Fruit fly (Drosophila melanogaster): Measurements from ENCODE around the gene CG42762.

Gene CG42762

DNA sequence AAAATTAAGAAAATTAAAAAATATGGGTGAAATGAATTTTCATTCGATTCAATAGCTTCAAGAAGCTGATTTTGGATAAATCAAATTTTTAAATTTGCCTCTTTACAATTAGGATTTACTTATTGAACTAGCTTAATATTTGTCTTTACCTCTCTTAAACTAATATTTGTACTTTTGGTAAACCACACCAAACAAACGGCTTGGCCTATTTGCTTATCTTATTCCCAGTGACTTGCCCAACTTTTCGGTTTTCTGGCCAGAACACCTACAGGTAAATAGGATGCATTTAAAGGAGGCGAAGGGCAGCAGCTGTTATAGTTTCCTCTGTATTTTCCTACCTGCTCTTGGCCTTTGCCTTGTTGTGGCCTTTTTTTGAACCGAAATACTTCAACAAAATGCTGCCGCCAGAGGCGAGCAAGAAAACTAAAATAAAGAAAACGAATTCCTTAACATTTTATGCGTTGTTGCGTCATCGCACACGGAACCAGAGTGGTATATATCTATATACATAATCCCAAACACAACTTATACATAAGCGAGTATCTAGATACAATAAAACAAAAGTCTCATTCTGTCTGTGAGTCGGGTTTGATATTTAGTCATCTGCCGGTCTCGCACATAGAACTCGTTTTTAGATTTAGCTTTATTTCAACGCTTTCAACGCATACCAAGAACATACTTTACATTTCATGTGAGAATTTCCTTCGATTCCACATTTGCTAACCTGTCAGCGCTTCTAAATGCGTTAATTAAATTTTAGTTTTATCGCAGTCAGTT lies 22.1 kb upstream of the CG42762 start:
- no peak for TF ChIP-seq kah (GFP tag; optimal IDR thresholded peaks at IDR 0.05)
- TF ChIP-seq Hey (tag; optimal IDR thresholded peaks at IDR 0.05), result no peak
- no peak for TF ChIP-seq CrebB (tag; optimal IDR thresholded peaks at IDR 0.05)
- TF ChIP-seq disco-r (GFP tag; optimal IDR thresholded peaks at IDR 0.05), result no peak
- TF ChIP-seq wek (GFP tag; optimal IDR thresholded peaks at IDR 0.05), result no peak
- TF ChIP-seq toy (GFP tag; IDR thresholded peaks at IDR 0.05), result no peak
- TF ChIP-seq CG1647 (GFP tag; optimal IDR thresholded peaks at IDR 0.05), result no peak
- no peak for TF ChIP-seq dmrt99B (tag; optimal IDR thresholded peaks at IDR 0.05)
- TF ChIP-seq CG6813 (GFP tag; optimal IDR thresholded peaks at IDR 0.05), result peak; percentile 57
- TF ChIP-seq cwo (GFP tag; optimal IDR thresholded peaks at IDR 0.05), result no peak
- TF ChIP-seq nau (GFP tag; optimal IDR thresholded peaks at IDR 0.05), result peak; percentile 10
- no peak for TF ChIP-seq CG10366 (GFP tag; IDR thresholded peaks at IDR 0.05)
- no peak for TF ChIP-seq ATbp (GFP tag; optimal IDR thresholded peaks at IDR 0.05)
- no peak for TF ChIP-seq bcd (GFP tag; optimal IDR thresholded peaks at IDR 0.05)
- TF ChIP-seq CG11398 (GFP tag; optimal IDR thresholded peaks at IDR 0.05), result no peak
- no peak for TF ChIP-seq CG12659 (GFP tag; optimal IDR thresholded peaks at IDR 0.05)
- TF ChIP-seq CG6689 (GFP tag; IDR thresholded peaks at IDR 0.05), result no peak
- TF ChIP-seq CG18764 (GFP tag; optimal IDR thresholded peaks at IDR 0.05), result no peak
- peak; percentile 73 for TF ChIP-seq zen (tag; optimal IDR thresholded peaks at IDR 0.05)
- TF ChIP-seq CG14014 (GFP tag; IDR thresholded peaks at IDR 0.05), result 0 out of 2 replicates have a peak, but pooled peaks have one; percentile 12
- TF ChIP-seq CG33213 (GFP tag; optimal IDR thresholded peaks at IDR 0.05), result no peak
- peak; percentile 13 for TF ChIP-seq unpg (GFP tag; optimal IDR thresholded peaks at IDR 0.05)
- no peak for TF ChIP-seq insv (GFP tag; optimal IDR thresholded peaks at IDR 0.05)
- TF ChIP-seq CG12942 (GFP tag; optimal IDR thresholded peaks at IDR 0.05), result no peak
- TF ChIP-seq CG2875 (GFP tag; optimal IDR thresholded peaks at IDR 0.05), result no peak
- 0 out of 4 replicates have a peak, but pooled peaks have one; percentile 61 for TF ChIP-seq chinmo (GFP tag; IDR thresholded peaks at IDR 0.05; ENCODE audit: partially characterized antibody)
- no peak for TF ChIP-seq tna (GFP tag; IDR thresholded peaks at IDR 0.05; ENCODE audit: partially characterized antibody)
- no peak for TF ChIP-seq otp (GFP tag; IDR thresholded peaks at IDR 0.05)
- peak; percentile 10 for TF ChIP-seq CG15011 (GFP tag; optimal IDR thresholded peaks at IDR 0.05)
- no peak for TF ChIP-seq CG16863 (GFP tag; optimal IDR thresholded peaks at IDR 0.05)
- TF ChIP-seq Nf-YB (GFP tag; optimal IDR thresholded peaks at IDR 0.05), result peak; percentile 20
- TF ChIP-seq CG18619 (GFP tag; optimal IDR thresholded peaks at IDR 0.05), result no peak
- TF ChIP-seq CG30020 (tag; optimal IDR thresholded peaks at IDR 0.05), result no peak
- TF ChIP-seq gro (GFP tag; optimal IDR thresholded peaks at IDR 0.05), result no peak
- no peak for TF ChIP-seq pum (GFP tag; optimal IDR thresholded peaks at IDR 0.05)
- TF ChIP-seq CG6683 (GFP tag; optimal IDR thresholded peaks at IDR 0.05), result no peak
- TF ChIP-seq kni (GFP tag; optimal IDR thresholded peaks at IDR 0.05), result peak; percentile 28
- TF ChIP-seq gcm2 (GFP tag; optimal IDR thresholded peaks at IDR 0.05), result no peak
- TF ChIP-seq CG4617 (GFP tag; optimal IDR thresholded peaks at IDR 0.05; ENCODE audit: borderline replicate concordance), result no peak
- TF ChIP-seq CG9876 (GFP tag; optimal IDR thresholded peaks at IDR 0.05), result no peak
- TF ChIP-seq CG13296 (GFP tag; optimal IDR thresholded peaks at IDR 0.05), result no peak
- TF ChIP-seq Awh (GFP tag; IDR thresholded peaks at IDR 0.05), result no peak
- TF ChIP-seq ERR (GFP tag; optimal IDR thresholded peaks at IDR 0.05), result no peak
- TF ChIP-seq ac (GFP tag; optimal IDR thresholded peaks at IDR 0.05), result peak; percentile 86
- TF ChIP-seq CG43689 (GFP tag; IDR thresholded peaks at IDR 0.05), result no peak
- TF ChIP-seq CG2116 (GFP tag; optimal IDR thresholded peaks at IDR 0.05), result no peak
- no peak for TF ChIP-seq nmo (GFP tag; optimal IDR thresholded peaks at IDR 0.05)
- TF ChIP-seq her (GFP tag; optimal IDR thresholded peaks at IDR 0.05), result no peak
- peak; percentile 1 for TF ChIP-seq CoRest (tag; optimal IDR thresholded peaks at IDR 0.05)
